Fruit fly (Drosophila melanogaster): Measurements from ENCODE around the gene GstD9.

DNA sequence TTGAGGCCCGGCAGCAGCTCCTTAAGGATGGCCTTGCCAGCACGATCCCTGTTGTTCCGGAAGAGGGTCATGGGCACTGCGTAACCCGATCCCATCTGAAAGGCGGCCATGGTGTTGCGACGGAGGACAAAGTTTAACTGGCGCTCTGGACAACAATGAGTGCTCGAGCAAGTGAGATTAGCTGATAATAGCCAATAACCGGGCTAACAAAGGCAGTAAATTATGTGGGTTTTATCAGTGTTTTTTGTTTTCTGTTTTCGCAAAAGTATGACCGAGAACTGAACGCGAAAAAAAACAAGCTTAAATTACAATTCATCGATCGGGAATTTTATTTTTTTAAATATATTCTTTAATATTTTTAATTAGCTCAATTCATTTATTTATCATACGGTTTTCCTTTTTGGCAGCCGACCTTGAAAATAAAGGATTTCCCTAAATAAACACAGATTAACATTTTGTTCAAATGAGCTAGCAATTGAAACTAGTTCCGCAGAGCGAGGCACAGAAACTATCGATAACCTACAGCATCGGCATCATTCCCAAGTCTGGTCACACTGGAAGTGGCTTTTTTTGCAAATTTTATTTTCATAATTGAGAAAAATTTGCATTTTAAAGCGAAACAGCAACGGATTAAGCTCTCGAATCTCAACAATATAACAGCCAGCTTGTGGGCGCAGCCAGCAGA is 46.1 kb upstream of the GstD9 start, which contains the start of the genes Dip-C and pps:
- TF ChIP-seq usp (GFP tag; optimal IDR thresholded peaks at IDR 0.05) (no peak), psq (optimal IDR thresholded peaks at IDR 0.05) (no peak), Dll (optimal IDR thresholded peaks at IDR 0.05) (no peak)
